Fruit fly (Drosophila melanogaster) whole organism, prepupa: Measurements from ENCODE around the gene CAH5.

Experiments
- Blimp-1 ChIP-seq: fragments of 200-800 bp; sonication (Bioruptor generic); optimal IDR thresholded peaks from 3 replicates; lab custom pipeline; 2017; ENCODE audit warnings: missing biosample characterization, missing genetic modification characterization, mild to moderate bottlenecking, moderate library complexity, missing genetic modification reagents
- CG1621 ChIP-seq: fragments of 200-800 bp; sonication (Bioruptor generic); optimal IDR thresholded peaks from 3 replicates; lab custom pipeline; 2018; ENCODE audit warnings: missing biosample characterization, mild to moderate bottlenecking, missing genetic modification characterization
- CG34406 ChIP-seq: fragments of 200-800 bp; sonication (Bioruptor generic); optimal IDR thresholded peaks from 3 replicates; lab custom pipeline; 2016; ENCODE audit warnings: missing biosample characterization, missing genetic modification characterization
- CG6792 ChIP-seq: fragments of 200-800 bp; sonication (Bioruptor generic); optimal IDR thresholded peaks from 3 replicates; lab custom pipeline; 2016; ENCODE audit warnings: missing biosample characterization, missing genetic modification characterization
- Hr38 ChIP-seq: sonication (Bioruptor generic); optimal IDR thresholded peaks from 2 replicates; lab custom pipeline; 2016; ENCODE audit warnings: missing biosample characterization, missing genetic modification characterization
- Hr39 ChIP-seq: fragments of 200-800 bp; sonication (Bioruptor generic); optimal IDR thresholded peaks from 2 replicates; lab custom pipeline; 2016; ENCODE audit warnings: missing biosample characterization, missing genetic modification characterization
- Sox14 ChIP-seq: fragments of 200-800 bp; sonication (Bioruptor generic); optimal IDR thresholded peaks from 3 replicates; lab custom pipeline; 2016; ENCODE audit warnings: missing biosample characterization, missing genetic modification characterization
- esn ChIP-seq: fragments of 200-800 bp; sonication (Bioruptor generic); optimal IDR thresholded peaks from 2 replicates; lab custom pipeline; 2016; ENCODE audit warnings: missing biosample characterization, mild to moderate bottlenecking, missing genetic modification characterization, moderate library complexity
- fd85E ChIP-seq: fragments of 200-800 bp; sonication (Bioruptor generic); optimal IDR thresholded peaks from 3 replicates; lab custom pipeline; 2016; ENCODE audit warnings: missing biosample characterization, missing genetic modification characterization
- lz ChIP-seq: fragments of 200-800 bp; sonication (Bioruptor generic); optimal IDR thresholded peaks from 3 replicates; lab custom pipeline; 2016; ENCODE audit warnings: missing biosample characterization, missing genetic modification characterization
- svp ChIP-seq: fragments of 200-800 bp; sonication (Bioruptor generic); peaks from one replicate; lab custom pipeline; 2016; ENCODE audit warnings: missing biosample characterization, missing genetic modification characterization
- topi ChIP-seq: fragments of 200-800 bp; sonication (Bioruptor generic); optimal IDR thresholded peaks from 3 replicates; lab custom pipeline; 2016; ENCODE audit warnings: missing biosample characterization, missing genetic modification characterization

dm6 chr3R:31213227-31213626 is 49.2 kb upstream of the CAH5 start, which contains the start of the genes Zwilch and CG1542:
- TF ChIP-seq Blimp-1 (GFP tag; lab: Kevin White, UChicago) (no peak), esn (GFP tag; lab: Kevin White, UChicago) (no peak), CG6792 (GFP tag; lab: Kevin White, UChicago) (no peak), Hr39 (GFP tag; lab: Kevin White, UChicago) (no peak), topi (no peak), fd85E (GFP tag; lab: Kevin White, UChicago) (no peak), Hr38 (GFP tag; lab: Kevin White, UChicago) (no peak), CG34406 (no peak), svp (GFP tag; lab: Kevin White, UChicago) (no peak), CG1621 (tag; lab: Kevin White, UChicago) (no peak), lz (GFP tag; lab: Kevin White, UChicago) (no peak), Sox14 (GFP tag; lab: Kevin White, UChicago) (no peak)
